Worm (Caenorhabditis elegans) whole organism, late embryonic: ENCODE measurements around the gene T22B7.7.

Experiments used
- ama-1 ChIP-seq: fragments of 150-350 bp; optimal IDR thresholded peaks from 2 replicates; lab custom pipeline; 2014
- ceh-48 ChIP-seq: sonication (generic microtip); optimal IDR thresholded peaks from 2 replicates; lab custom pipeline; 2016; ENCODE audit warnings: missing genetic modification characterization, inconsistent platforms, missing compliant biosample characterization
- hlh-30 ChIP-seq: sonication (generic microtip); optimal IDR thresholded peaks from 2 replicates; lab custom pipeline; 2017; ENCODE audit warnings: antibody characterized with exemption, missing genetic modification characterization, missing compliant biosample characterization; ENCODE audit not compliant: insufficient read depth
- nfya-1 ChIP-seq: sonication (generic microtip); optimal IDR thresholded peaks from 2 replicates; lab custom pipeline; 2017; ENCODE audit warnings: missing genetic modification characterization, mild to moderate bottlenecking, missing compliant biosample characterization, antibody characterized with exemption, moderate library complexity
- pqm-1 ChIP-seq: sonication (generic microtip); optimal IDR thresholded peaks from 2 replicates; lab custom pipeline; 2016; ENCODE audit warnings: missing genetic modification characterization, missing compliant biosample characterization

- TF ChIP-seq hlh-30 (no peak), ceh-48 (tag; lab: Kevin White, UChicago) (no peak), nfya-1 (no peak), ama-1 (lab: Kevin White, UChicago) (no peak), pqm-1 (tag; lab: Kevin White, UChicago) (no peak)
Measured at ce11 chrX:5689077-5689476, 35.2 kb upstream of the T22B7.7 start.
